Fruit fly (Drosophila melanogaster): ENCODE data around the gene Faf2.

The Faf2 gene

DNA sequence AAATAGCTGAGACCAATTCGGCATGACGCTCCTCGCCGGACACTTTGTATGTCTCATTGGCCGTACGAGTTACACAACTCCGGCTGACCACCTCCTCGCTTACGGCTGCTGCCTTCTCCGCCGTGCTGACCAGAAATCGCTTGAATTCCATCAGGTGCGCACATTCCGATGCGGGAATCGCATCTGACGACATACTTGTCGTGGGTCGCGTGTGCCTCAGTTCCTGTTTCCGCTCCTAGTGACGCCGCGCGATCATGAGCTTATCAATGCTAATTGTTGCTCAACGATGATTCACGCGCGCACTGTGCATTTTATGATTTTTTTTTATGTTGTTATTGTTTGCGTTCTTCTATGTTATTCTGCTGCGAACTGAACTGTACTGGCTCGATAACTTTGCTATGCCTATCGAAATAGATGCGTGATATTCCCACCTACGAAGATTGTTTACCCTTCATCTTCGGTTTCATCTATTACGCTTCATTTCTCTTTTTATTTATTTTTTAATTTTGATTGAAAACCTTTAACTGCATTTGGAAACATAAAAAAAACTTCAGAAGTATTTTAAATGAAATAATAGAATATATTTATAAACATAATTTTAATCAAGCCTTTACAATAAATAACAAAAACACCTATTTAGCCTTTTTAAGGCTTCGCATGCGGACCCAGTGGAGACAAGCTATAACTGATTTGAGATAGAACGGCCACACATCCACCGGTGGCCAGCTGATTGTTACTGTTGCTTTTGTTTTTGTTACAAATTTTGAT lies 5.6 kb downstream of the Faf2 start, which contains the start of the genes CG10376 and CG10343 (continued):
- TF ChIP-seq CG34224 (GFP tag; IDR thresholded peaks at IDR 0.05; ENCODE audit: partially characterized antibody) = no peak
- peak; percentile 55 for TF ChIP-seq CG13123 (GFP tag; optimal IDR thresholded peaks at IDR 0.05)
- peak; percentile 28 for TF ChIP-seq cwo (GFP tag; optimal IDR thresholded peaks at IDR 0.05)
- peak; percentile 90 for TF ChIP-seq CG9215 (GFP tag; IDR thresholded peaks at IDR 0.05)
- peak; percentile 94 for TF ChIP-seq CG31441 (GFP tag; IDR thresholded peaks at IDR 0.05)
- peak; percentile 49 for TF ChIP-seq BEAF-32 (GFP tag; optimal IDR thresholded peaks at IDR 0.05)
- TF ChIP-seq Dek (tag; optimal IDR thresholded peaks at IDR 0.05) = peak; percentile 92
- peak; percentile 92 for TF ChIP-seq sens (GFP tag)
- peak; percentile 59 for TF ChIP-seq fd102C (GFP tag; optimal IDR thresholded peaks at IDR 0.05)
- peak; percentile 33; the same call in 1 of the 3 replicates for TF ChIP-seq CG6175 (GFP tag; IDR thresholded peaks at IDR 0.05)
- peak; percentile 49 for TF ChIP-seq CHES-1-like (GFP tag; optimal IDR thresholded peaks at IDR 0.05)
- peak; percentile 88 for TF ChIP-seq CG10979 (tag; optimal IDR thresholded peaks at IDR 0.05)
- peak; percentile 76 for TF ChIP-seq vvl (GFP tag; IDR thresholded peaks at IDR 0.05)
- TF ChIP-seq run (tag; optimal IDR thresholded peaks at IDR 0.05) = peak; percentile 66
- TF ChIP-seq bowl (GFP tag; IDR thresholded peaks at IDR 0.05) = peak; percentile 59; the same call in 1 of the 2 replicates
- peak; percentile 69 for TF ChIP-seq CG8290 (GFP tag; optimal IDR thresholded peaks at IDR 0.05)
- peak in 1 of 2 experiments; percentile 45 for TF ChIP-seq CG8290 (tag; optimal IDR thresholded peaks at IDR 0.05)
- TF ChIP-seq CG13287 (GFP tag; IDR thresholded peaks at IDR 0.05; ENCODE audit: partially characterized antibody) = no peak; the same call in 1 of the 2 replicates
- peak; percentile 62; the same call in 1 of the 3 replicates for TF ChIP-seq so (GFP tag; IDR thresholded peaks at IDR 0.05)
- TF ChIP-seq Ets65A (GFP tag) = peak; percentile 98
- TF ChIP-seq CG31365 (tag; optimal IDR thresholded peaks at IDR 0.05) = no peak
- peak; percentile 66 for TF ChIP-seq CG2202 (tag; optimal IDR thresholded peaks at IDR 0.05)
- no peak for TF ChIP-seq pita (GFP tag; optimal IDR thresholded peaks at IDR 0.05)
- TF ChIP-seq luna (GFP tag; optimal IDR thresholded peaks at IDR 0.05) = no peak
- TF ChIP-seq CG10209 (GFP tag; optimal IDR thresholded peaks at IDR 0.05) = peak; percentile 91
- no peak for TF ChIP-seq usp (GFP tag; optimal IDR thresholded peaks at IDR 0.05)
- TF ChIP-seq CG15073 (GFP tag; optimal IDR thresholded peaks at IDR 0.05) = peak; percentile 53
- peak; percentile 40 for TF ChIP-seq gfzf (GFP tag; optimal IDR thresholded peaks at IDR 0.05)
- TF ChIP-seq repo (GFP tag; optimal IDR thresholded peaks at IDR 0.05) = no peak
- TF ChIP-seq twi (tag; optimal IDR thresholded peaks at IDR 0.05) = peak; percentile 90
- TF ChIP-seq abd-A (tag; optimal IDR thresholded peaks at IDR 0.05) = no peak
- TF ChIP-seq Hr78 (GFP tag; optimal IDR thresholded peaks at IDR 0.05) = no peak
- TF ChIP-seq nerfin-1 (tag; optimal IDR thresholded peaks at IDR 0.05) = peak; percentile 99
- peak; percentile 82 for TF ChIP-seq CG31224 (GFP tag; IDR thresholded peaks at IDR 0.05)
- no peak for TF ChIP-seq CG2129 (GFP tag; IDR thresholded peaks at IDR 0.05; ENCODE audit: partially characterized antibody)
- peak; percentile 67 for TF ChIP-seq CG10431 (GFP tag; optimal IDR thresholded peaks at IDR 0.05)
- TF ChIP-seq gcm2 (GFP tag; optimal IDR thresholded peaks at IDR 0.05) = no peak
- TF ChIP-seq crp (GFP tag; optimal IDR thresholded peaks at IDR 0.05) = peak; percentile 83 to 96
- peak; percentile 99 for TF ChIP-seq D19A (tag; optimal IDR thresholded peaks at IDR 0.05)
- peak; percentile 79 for TF ChIP-seq ewg (GFP tag; optimal IDR thresholded peaks at IDR 0.05)
- TF ChIP-seq hth (optimal IDR thresholded peaks at IDR 0.05) = no peak
- TF ChIP-seq CG1603 (tag; optimal IDR thresholded peaks at IDR 0.05) = peak; percentile 31
- peak; percentile 83 for TF ChIP-seq CG12155 (GFP tag; optimal IDR thresholded peaks at IDR 0.05)
- peak; percentile 88 for TF ChIP-seq CG18599 (GFP tag; optimal IDR thresholded peaks at IDR 0.05)
- peak; percentile 90 for TF ChIP-seq CG10147 (GFP tag; optimal IDR thresholded peaks at IDR 0.05)
- peak; percentile 90 for TF ChIP-seq unpg (GFP tag; optimal IDR thresholded peaks at IDR 0.05)
- no peak for TF ChIP-seq Hr39 (optimal IDR thresholded peaks at IDR 0.05)
- no peak for TF ChIP-seq dati (GFP tag; IDR thresholded peaks at IDR 0.05)
- TF ChIP-seq MTF-1 (GFP tag; optimal IDR thresholded peaks at IDR 0.05; ENCODE audit: borderline replicate concordance) = no peak
